Fruit fly (Drosophila melanogaster): ENCODE measurements around the gene ND-39.
A peak's percentile ranks its signal among the peaks of the same experiment; 100 is the strongest.

Gene ND-39

dm6 chr3L:20539116-20539990 is 47.5 kb downstream of the ND-39 start:
- TF ChIP-seq vri (GFP tag; optimal IDR thresholded peaks at IDR 0.05) (peak; percentile 100), esn (GFP tag; optimal IDR thresholded peaks at IDR 0.05) (peak; percentile 4), cyc (GFP tag; optimal IDR thresholded peaks at IDR 0.05) (no peak), Eip93F (GFP tag; optimal IDR thresholded peaks at IDR 0.05) (peak; percentile 41)

dm6 chr3L:20540182-20540974 is 48.5 kb downstream of the ND-39 start, which contains the start of gene Rcd2:
Rcd2 (minus strand) TSS chr3L:20540417.
- TF ChIP-seq CG15336 (GFP tag; IDR thresholded peaks at IDR 0.05) (peak; percentile 90), CG8632 (GFP tag; optimal IDR thresholded peaks at IDR 0.05) (peak; percentile 85), cyc (GFP tag; optimal IDR thresholded peaks at IDR 0.05) (peak; percentile 59), CG7368 (GFP tag; optimal IDR thresholded peaks at IDR 0.05) (peak; percentile 55), Sox102F (GFP tag; optimal IDR thresholded peaks at IDR 0.05) (peak; percentile 87), Smox (GFP tag; optimal IDR thresholded peaks at IDR 0.05) (peak; percentile 77), Eip93F (GFP tag; optimal IDR thresholded peaks at IDR 0.05) (no peak), CG3919 (GFP tag; optimal IDR thresholded peaks at IDR 0.05) (peak; percentile 83), Gug (GFP tag; IDR thresholded peaks at IDR 0.05) (peak; percentile 75), Eip75B (GFP tag; optimal IDR thresholded peaks at IDR 0.05) (peak; percentile 84), Eip78C (GFP tag) (peak; percentile 93), Hr38 (GFP tag; optimal IDR thresholded peaks at IDR 0.05) (no peak), Hr4 (GFP tag; optimal IDR thresholded peaks at IDR 0.05) (peak; percentile 87), eg (GFP tag; IDR thresholded peaks at IDR 0.05) (peak; percentile 79), svp (GFP tag) (peak; percentile 94), CG8319 (GFP tag; optimal IDR thresholded peaks at IDR 0.05) (peak; percentile 75), fd59A (GFP tag; optimal IDR thresholded peaks at IDR 0.05) (peak; percentile 27), CG8119 (GFP tag; IDR thresholded peaks at IDR 0.05) (peak; percentile 89), Hr39 (GFP tag; optimal IDR thresholded peaks at IDR 0.05) (peak; percentile 55), pdm3 (GFP tag; optimal IDR thresholded peaks at IDR 0.05) (peak; percentile 74), CG16779 (tag; optimal IDR thresholded peaks at IDR 0.05) (peak; percentile 84), CG3032 (tag; optimal IDR thresholded peaks at IDR 0.05) (peak; percentile 65), dac (GFP tag; optimal IDR thresholded peaks at IDR 0.05) (no peak), CG6854 (GFP tag; optimal IDR thresholded peaks at IDR 0.05) (peak; percentile 6), lz (GFP tag; optimal IDR thresholded peaks at IDR 0.05) (peak; percentile 76), ss (GFP tag; optimal IDR thresholded peaks at IDR 0.05) (peak; percentile 52 to 82), Lpt (GFP tag; optimal IDR thresholded peaks at IDR 0.05) (peak; percentile 62), vri (GFP tag; optimal IDR thresholded peaks at IDR 0.05) (peak; percentile 69), topi (GFP tag; optimal IDR thresholded peaks at IDR 0.05) (peak; percentile 85), CG1621 (tag; optimal IDR thresholded peaks at IDR 0.05) (peak; percentile 74), spab (GFP tag; optimal IDR thresholded peaks at IDR 0.05) (peak; percentile 53), CG11762 (GFP tag; optimal IDR thresholded peaks at IDR 0.05; ENCODE audit: insufficient read depth) (peak; percentile 49), CG6276 (GFP tag; optimal IDR thresholded peaks at IDR 0.05) (peak; percentile 86), Met (GFP tag; optimal IDR thresholded peaks at IDR 0.05) (peak; percentile 84), CG4318 (GFP tag; optimal IDR thresholded peaks at IDR 0.05) (peak; percentile 65), OdsH (GFP tag; optimal IDR thresholded peaks at IDR 0.05) (peak; percentile 80), CG10669 (GFP tag; optimal IDR thresholded peaks at IDR 0.05) (peak; percentile 70), CG11902 (GFP tag; optimal IDR thresholded peaks at IDR 0.05) (peak; percentile 31), Ets21C (GFP tag; optimal IDR thresholded peaks at IDR 0.05) (peak; percentile 51), CG31627 (GFP tag; optimal IDR thresholded peaks at IDR 0.05) (peak; percentile 43), CG6163 (GFP tag; IDR thresholded peaks at IDR 0.05) (peak; percentile 75; the same call in 2 of the 3 replicates), Blimp-1 (GFP tag; optimal IDR thresholded peaks at IDR 0.05) (peak; percentile 49), Sox14 (GFP tag; optimal IDR thresholded peaks at IDR 0.05) (peak; percentile 78), net (GFP tag; optimal IDR thresholded peaks at IDR 0.05) (peak; percentile 87), dsx (GFP tag; optimal IDR thresholded peaks at IDR 0.05; ENCODE audit: poor library complexity, severe bottlenecking) (peak; percentile 76)
